Worm (Caenorhabditis elegans): ENCODE results near the gene F53E4.2.

- TF ChIP-seq ceh-43 (GFP tag; optimal IDR thresholded peaks at IDR 0.05) (no peak), pha-4 (tag; optimal IDR thresholded peaks at IDR 0.05) (no peak), ztf-11 (tag; optimal IDR thresholded peaks at IDR 0.05) (no peak), lin-32 (GFP tag; optimal IDR thresholded peaks at IDR 0.05) (no peak), nhr-28 (tag; optimal IDR thresholded peaks at IDR 0.05) (no peak), ceh-39 (tag; optimal IDR thresholded peaks at IDR 0.05) (no peak), lin-13 (tag; optimal IDR thresholded peaks at IDR 0.05) (no peak), unc-62 (GFP tag; optimal IDR thresholded peaks at IDR 0.05) (no peak), nhr-76 (tag; optimal IDR thresholded peaks at IDR 0.05) (no peak), unc-120 (tag; optimal IDR thresholded peaks at IDR 0.05; ENCODE audit: poor library complexity, severe bottlenecking) (no peak)
Observed at ce11 chrV:15625561-15625960, 28.7 kb upstream of the F53E4.2 start, which contains the start of gene C55A1.11.
